Fruit fly (Drosophila melanogaster) whole organism, embryonic: ENCODE results near the gene Blm.
A peak's percentile ranks its signal among the peaks of the same experiment; 100 is the strongest.

Source experiments
- Ada2b ChIP-seq: fragments of 200-800 bp; sonication (Bioruptor generic); IDR thresholded peaks from 2 replicates; pipeline ENCODE4 v1.3.6; 2022; ENCODE audit warnings: missing biosample characterization, missing genetic modification characterization
- Blimp-1 ChIP-seq: fragments of 200-800 bp; sonication (Bioruptor generic); optimal IDR thresholded peaks from 3 replicates; lab custom pipeline; 2018; ENCODE audit warnings: missing biosample characterization, missing genetic modification characterization, mild to moderate bottlenecking, moderate library complexity, missing genetic modification reagents
- C15 ChIP-seq: fragments of 200-800 bp; sonication (Bioruptor generic); IDR thresholded peaks from 3 replicates; pipeline ENCODE4 v1.3.6; 2022; ENCODE audit warnings: missing biosample characterization, missing genetic modification characterization
- CG10979 ChIP-seq: fragments of 200-800 bp; sonication (Bioruptor generic); optimal IDR thresholded peaks from 2 replicates; lab custom pipeline; 2018; ENCODE audit warnings: missing biosample characterization, mild to moderate bottlenecking, missing genetic modification characterization, moderate library complexity
- CG12744 ChIP-seq: fragments of 200-800 bp; sonication (Bioruptor generic); optimal IDR thresholded peaks from 2 replicates; lab custom pipeline; 2016; ENCODE audit warnings: missing biosample characterization, missing genetic modification characterization
- CG14710 ChIP-seq: fragments of 200-800 bp; sonication (Bioruptor generic); optimal IDR thresholded peaks from 3 replicates; lab custom pipeline; 2019; ENCODE audit warnings: missing biosample characterization, mild to moderate bottlenecking, missing genetic modification characterization, moderate library complexity
- CG15011 ChIP-seq: fragments of 200-800 bp; sonication (Bioruptor generic); optimal IDR thresholded peaks from 3 replicates; lab custom pipeline; 2018; ENCODE audit warnings: missing biosample characterization, mild to moderate bottlenecking, missing genetic modification characterization
- CG17568 ChIP-seq: fragments of 200-800 bp; sonication (Bioruptor generic); optimal IDR thresholded peaks from 2 replicates; lab custom pipeline; 2018; ENCODE audit warnings: missing biosample characterization, mild to moderate bottlenecking, missing genetic modification characterization, moderate library complexity
- CG1792 ChIP-seq: fragments of 200-800 bp; sonication (Bioruptor generic); optimal IDR thresholded peaks from 2 replicates; lab custom pipeline; 2016; ENCODE audit warnings: missing biosample characterization, missing genetic modification characterization
- CG2120 ChIP-seq: fragments of 200-800 bp; sonication (Bioruptor generic); optimal IDR thresholded peaks from 3 replicates; lab custom pipeline; 2016; ENCODE audit warnings: missing biosample characterization, missing genetic modification characterization
- CG2199 ChIP-seq: fragments of 200-800 bp; sonication (Bioruptor generic); IDR thresholded peaks from 3 replicates; pipeline ENCODE4 v1.3.6; 2022; ENCODE audit warnings: missing biosample characterization, missing genetic modification characterization
- CG3407 ChIP-seq: fragments of 200-800 bp; sonication (Bioruptor generic); optimal IDR thresholded peaks from 2 replicates; lab custom pipeline; 2018; ENCODE audit warnings: missing biosample characterization, mild to moderate bottlenecking, missing genetic modification characterization
- CG3838 ChIP-seq: fragments of 200-800 bp; sonication (Bioruptor generic); optimal IDR thresholded peaks from 3 replicates; lab custom pipeline; 2016; ENCODE audit warnings: missing biosample characterization, missing genetic modification characterization
- CG4282 ChIP-seq: fragments of 200-800 bp; sonication (Bioruptor generic); optimal IDR thresholded peaks from 2 replicates; lab custom pipeline; 2016; ENCODE audit warnings: missing biosample characterization, missing genetic modification characterization
- CG4617 ChIP-seq: fragments of 200-800 bp; sonication (Bioruptor generic); optimal IDR thresholded peaks from 3 replicates; lab custom pipeline; 2016; ENCODE audit warnings: missing biosample characterization, missing genetic modification characterization, borderline replicate concordance
- CG6791 ChIP-seq: fragments of 200-800 bp; sonication (Bioruptor generic); IDR thresholded peaks from 3 replicates; pipeline ENCODE4 v1.3.6; 2022; ENCODE audit warnings: missing biosample characterization, missing genetic modification characterization; ENCODE audit not compliant: partially characterized antibody
- CG8089 ChIP-seq: fragments of 200-800 bp; sonication (Bioruptor generic); optimal IDR thresholded peaks from 3 replicates; lab custom pipeline; 2016; ENCODE audit warnings: missing biosample characterization, missing genetic modification characterization
- CG8281 ChIP-seq: fragments of 200-800 bp; sonication (Bioruptor generic); optimal IDR thresholded peaks from 2 replicates; lab custom pipeline; 2018; ENCODE audit warnings: missing biosample characterization, mild to moderate bottlenecking, missing genetic modification characterization, moderate library complexity
- CG8478 ChIP-seq: fragments of >200 bp; optimal IDR thresholded peaks from 2 replicates; lab custom pipeline; 2018
- CG8924 ChIP-seq: fragments of 200-800 bp; optimal IDR thresholded peaks from 3 replicates; lab custom pipeline; 2019; ENCODE audit warnings: missing biosample characterization, mild to moderate bottlenecking, missing genetic modification characterization, moderate library complexity
- CG9797 ChIP-seq: fragments of 200-800 bp; sonication (Bioruptor generic); optimal IDR thresholded peaks from 3 replicates; lab custom pipeline; 2018; ENCODE audit warnings: missing biosample characterization, mild to moderate bottlenecking, missing genetic modification characterization
- E2f2 ChIP-seq: fragments of 200-800 bp; sonication (Bioruptor generic); IDR thresholded peaks from 2 replicates; pipeline ENCODE4 v1.3.6; 2022; ENCODE audit warnings: missing biosample characterization, missing genetic modification characterization
- Poxn ChIP-seq: fragments of 200-800 bp; sonication (Bioruptor generic); IDR thresholded peaks from 2 replicates; pipeline ENCODE4 v1.3.6; 2022; ENCODE audit warnings: missing biosample characterization, missing genetic modification characterization
- Rx ChIP-seq: fragments of 200-800 bp; sonication (Bioruptor generic); IDR thresholded peaks from 2 replicates; pipeline ENCODE4 v1.3.6; 2022; ENCODE audit warnings: missing biosample characterization, missing genetic modification characterization
- Six4 ChIP-seq: fragments of 200-800 bp; sonication (Bioruptor generic); optimal IDR thresholded peaks from 2 replicates; lab custom pipeline; 2016; ENCODE audit warnings: missing biosample characterization, missing genetic modification characterization
- Taf1 ChIP-seq: fragments of 200-800 bp; sonication (Bioruptor generic); IDR thresholded peaks from 2 replicates; pipeline ENCODE4 v1.3.6; 2022; ENCODE audit warnings: missing biosample characterization, missing genetic modification characterization
- aop ChIP-seq: fragments of 200-800 bp; sonication (Bioruptor generic); IDR thresholded peaks from 2 replicates; pipeline ENCODE4 v1.3.6; 2022; ENCODE audit warnings: missing biosample characterization, missing genetic modification characterization
- btn ChIP-seq: fragments of 200-800 bp; sonication (Bioruptor generic); optimal IDR thresholded peaks from 2 replicates; lab custom pipeline; 2016; ENCODE audit warnings: missing biosample characterization, missing genetic modification characterization
- cg ChIP-seq: fragments of 200-800 bp; sonication (Bioruptor generic); optimal IDR thresholded peaks from 3 replicates; lab custom pipeline; 2019; ENCODE audit warnings: missing biosample characterization, mild to moderate bottlenecking, missing genetic modification characterization, moderate library complexity
- fru ChIP-seq: fragments of >200 bp; optimal IDR thresholded peaks from 2 replicates; lab custom pipeline; 2017
- grau ChIP-seq: fragments of 200-800 bp; optimal IDR thresholded peaks from 3 replicates; lab custom pipeline; 2019; ENCODE audit warnings: missing biosample characterization, mild to moderate bottlenecking, missing genetic modification characterization, moderate library complexity
- h ChIP-seq: fragments of >200 bp; optimal IDR thresholded peaks from 2 replicates; lab custom pipeline; 2017
- insv ChIP-seq, 2 experiments: fragments of 200-800 bp; sonication (Bioruptor generic); optimal IDR thresholded peaks; 3 replicates each; lab custom pipeline; 2016 to 2018; ENCODE audit warnings: missing biosample characterization in 2 of 2, missing genetic modification characterization in 2 of 2
- kah ChIP-seq: fragments of 200-800 bp; sonication (Bioruptor generic); optimal IDR thresholded peaks from 2 replicates; lab custom pipeline; 2018; ENCODE audit warnings: missing biosample characterization, mild to moderate bottlenecking, missing genetic modification characterization
- kay ChIP-seq: fragments of 200-800 bp; sonication (Bioruptor generic); optimal IDR thresholded peaks from 2 replicates; lab custom pipeline; 2016; ENCODE audit warnings: missing biosample characterization, missing genetic modification characterization
- mirr ChIP-seq: fragments of 200-800 bp; sonication (Bioruptor generic); optimal IDR thresholded peaks from 3 replicates; lab custom pipeline; 2018; ENCODE audit warnings: missing biosample characterization, mild to moderate bottlenecking, missing genetic modification characterization
- peb ChIP-seq: fragments of 200-800 bp; sonication (Bioruptor generic); IDR thresholded peaks from 2 replicates; pipeline ENCODE4 v1.3.6; 2022; ENCODE audit warnings: missing biosample characterization, missing genetic modification characterization
- pros ChIP-seq: fragments of 200-800 bp; sonication (Bioruptor generic); optimal IDR thresholded peaks from 3 replicates; lab custom pipeline; 2019; ENCODE audit warnings: missing biosample characterization, mild to moderate bottlenecking, missing genetic modification characterization, moderate library complexity
- sd ChIP-seq: fragments of 200-800 bp; sonication (Bioruptor generic); optimal IDR thresholded peaks from 3 replicates; lab custom pipeline; 2018; ENCODE audit warnings: missing biosample characterization, mild to moderate bottlenecking, missing genetic modification characterization, moderate library complexity
- slbo ChIP-seq: fragments of 200-800 bp; sonication (Bioruptor generic); IDR thresholded peaks from 2 replicates; pipeline ENCODE4 v1.3.6; 2022; ENCODE audit warnings: missing biosample characterization, missing genetic modification characterization
- slp2 ChIP-seq: fragments of 200-800 bp; sonication (Bioruptor generic); optimal IDR thresholded peaks from 2 replicates; lab custom pipeline; 2016; ENCODE audit warnings: missing biosample characterization, missing genetic modification characterization
- tll ChIP-seq, 2 experiments: fragments of 200-800 bp in 1 of 2; fragments of >200 bp in 1 of 2; sonication (Bioruptor generic) in 1 of 2; optimal IDR thresholded peaks; 2 replicates each; lab custom pipeline; 2017 to 2019; ENCODE audit warnings: missing biosample characterization in 2 of 2, missing genetic modification characterization in 2 of 2, mild to moderate bottlenecking in 1 of 2, moderate library complexity in 1 of 2
- vvl ChIP-seq: fragments of 200-800 bp; sonication (Bioruptor generic); IDR thresholded peaks from 2 replicates; pipeline ENCODE4 v1.3.6; 2022; ENCODE audit warnings: missing biosample characterization, missing genetic modification characterization
- wdn ChIP-seq: fragments of 200-800 bp; sonication (Bioruptor generic); IDR thresholded peaks from 2 replicates; pipeline ENCODE4 v1.3.6; 2022; ENCODE audit warnings: missing biosample characterization, missing genetic modification characterization

Blm gene

dm6 chr3R:11786695-11787226, 45.2 kb upstream of the Blm start, which contains the start of the genes prd1 and HisCl1 (continued):
- peak; percentile 5 to 46 for TF ChIP-seq tll (GFP tag; optimal IDR thresholded peaks at IDR 0.05; lab: Kevin White, UChicago)
- TF ChIP-seq h (lab: Kevin White, UChicago) = no peak
- TF ChIP-seq E2f2 (GFP tag; lab: Robert Waterston, UW) = peak; percentile 82
- peak; percentile 58 for TF ChIP-seq CG4617 (GFP tag; lab: Kevin White, UChicago)
- peak; percentile 87 for TF ChIP-seq CG2120 (GFP tag; lab: Kevin White, UChicago)
- peak; percentile 76 for TF ChIP-seq slbo (GFP tag; lab: Robert Waterston, UW)
- peak; percentile 24 for TF ChIP-seq kah (GFP tag; lab: Kevin White, UChicago)
- peak; percentile 62 for TF ChIP-seq CG10979 (tag; lab: Kevin White, UChicago)
- peak; percentile 41 for TF ChIP-seq CG8089
- TF ChIP-seq CG8478 = no peak
- peak; percentile 35 for TF ChIP-seq Six4 (GFP tag; lab: Kevin White, UChicago)
- TF ChIP-seq aop (GFP tag; lab: Robert Waterston, UW) = peak; percentile 56; the same call in 1 of the 2 replicates
- TF ChIP-seq vvl (GFP tag; lab: Robert Waterston, UW) = peak; percentile 73
- TF ChIP-seq pros = peak; percentile 36
- TF ChIP-seq CG12744 (GFP tag; lab: Kevin White, UChicago) = peak; percentile 32
- peak; percentile 46 for TF ChIP-seq CG3407 (GFP tag; lab: Kevin White, UChicago)
- TF ChIP-seq Blimp-1 (GFP tag; lab: Kevin White, UChicago) = no peak
- TF ChIP-seq sd (tag; lab: Kevin White, UChicago) = no peak
- TF ChIP-seq CG6791 = no peak
- TF ChIP-seq CG8281 = peak; percentile 60
- no peak for TF ChIP-seq C15
- no peak for TF ChIP-seq CG3838
- peak; percentile 83 for TF ChIP-seq CG14710
- no peak for TF ChIP-seq grau (tag; lab: Kevin White, UChicago)
- no peak for TF ChIP-seq fru (lab: Kevin White, UChicago)
- TF ChIP-seq CG15011 (GFP tag; lab: Kevin White, UChicago) = peak; percentile 59
- no peak for TF ChIP-seq CG1792 (GFP tag; lab: Kevin White, UChicago)
- TF ChIP-seq CG17568 (GFP tag; lab: Kevin White, UChicago) = no peak
- TF ChIP-seq btn (GFP tag; lab: Kevin White, UChicago) = no peak
- no peak for TF ChIP-seq CG4282 (GFP tag; lab: Kevin White, UChicago)
- TF ChIP-seq CG8924 (tag; lab: Kevin White, UChicago) = peak; percentile 52
- peak in 1 of 2 experiments; percentile 35 for TF ChIP-seq insv (GFP tag; optimal IDR thresholded peaks at IDR 0.05; lab: Kevin White, UChicago)
- TF ChIP-seq Poxn = no peak
- TF ChIP-seq CG9797 (GFP tag; lab: Kevin White, UChicago) = peak; percentile 31
- TF ChIP-seq peb (GFP tag; lab: Robert Waterston, UW) = peak; percentile 39; the same call in 1 of the 2 replicates
- 0 out of 3 replicates have a peak, but pooled peaks have one; percentile 40 for TF ChIP-seq CG2199 (GFP tag; lab: Robert Waterston, UW)
- peak; percentile 57 for TF ChIP-seq slp2 (GFP tag; lab: Kevin White, UChicago)
- TF ChIP-seq wdn = no peak
- no peak; the same call in 1 of the 2 replicates for TF ChIP-seq Taf1 (GFP tag; lab: Robert Waterston, UW)
- TF ChIP-seq mirr (GFP tag; lab: Kevin White, UChicago) = peak; percentile 34
- TF ChIP-seq cg (GFP tag; lab: Kevin White, UChicago) = no peak
- 0 out of 2 replicates have a peak, but pooled peaks have one; percentile 35 for TF ChIP-seq Rx (GFP tag; lab: Robert Waterston, UW)
- TF ChIP-seq Ada2b (GFP tag; lab: Robert Waterston, UW) = no peak
- TF ChIP-seq kay (GFP tag; lab: Kevin White, UChicago) = no peak
- TF ChIP-seq, all 482 proteins: peak for 279
